Worm (Caenorhabditis elegans) whole organism, young adult: Measurements from ENCODE around the gene sri-24.

ENCODE experiments used
- B0019.2 ChIP-seq: fragments of 200-800 bp; sonication (Bioruptor generic); conservative IDR thresholded peaks from 2 replicates; pipeline ENCODE4 v1.3.6; 2022; ENCODE audit warnings: missing genetic modification reagents, missing genetic modification characterization, missing compliant biosample characterization
- B0035.1 ChIP-seq: sonication (generic microtip); optimal IDR thresholded peaks from 2 replicates; lab custom pipeline; 2016; ENCODE audit warnings: missing genetic modification characterization, mild to moderate bottlenecking, missing compliant biosample characterization, missing genotype, missing genetic modification reagents
- B0336.3 ChIP-seq: fragments of 200-800 bp; sonication (Bioruptor generic); IDR thresholded peaks from 2 replicates; pipeline ENCODE4 v1.3.6; 2022; ENCODE audit warnings: missing genetic modification characterization, missing compliant biosample characterization
- C06A6.2 ChIP-seq: fragments of 200-800 bp; sonication (Bioruptor generic); conservative IDR thresholded peaks from 2 replicates; pipeline ENCODE4 v1.3.6; 2022; ENCODE audit warnings: missing genetic modification characterization, missing compliant biosample characterization
- C17E4.6 ChIP-seq: fragments of 200-800 bp; sonication (Bioruptor generic); IDR thresholded peaks from 2 replicates; pipeline ENCODE4 v1.3.6; 2022; ENCODE audit warnings: missing genetic modification reagents, missing genetic modification characterization, missing compliant biosample characterization
- D2030.7 ChIP-seq: fragments of 200-800 bp; sonication (Bioruptor generic); IDR thresholded peaks from 2 replicates; pipeline ENCODE4 v1.3.6; 2022; ENCODE audit warnings: missing genetic modification reagents, missing genetic modification characterization, missing compliant biosample characterization
- F10E7.11 ChIP-seq: sonication (generic microtip); optimal IDR thresholded peaks from 2 replicates; lab custom pipeline; 2017; ENCODE audit warnings: mild to moderate bottlenecking, missing genetic modification characterization, moderate library complexity, missing compliant biosample characterization
- F23B12.7 ChIP-seq: sonication (generic microtip); optimal IDR thresholded peaks from 2 replicates; lab custom pipeline; 2017; ENCODE audit warnings: missing genetic modification characterization, mild to moderate bottlenecking, missing compliant biosample characterization, antibody characterized with exemption, moderate library complexity; ENCODE audit not compliant: insufficient read depth
- F33H1.4 ChIP-seq: fragments of 200-800 bp; sonication (Bioruptor generic); IDR thresholded peaks from 2 replicates; pipeline ENCODE4 v1.3.6; 2022; ENCODE audit warnings: missing genetic modification reagents, missing genetic modification characterization, missing compliant biosample characterization
- F37B4.10 ChIP-seq: fragments of 200-800 bp; sonication (Bioruptor generic); IDR thresholded peaks from 2 replicates; pipeline ENCODE4 v1.3.6; 2022; ENCODE audit warnings: missing genetic modification characterization, missing compliant biosample characterization
- F57A8.1 ChIP-seq: fragments of 200-800 bp; sonication (Bioruptor generic); optimal IDR thresholded peaks from 2 replicates; lab custom pipeline; 2018; ENCODE audit warnings: mild to moderate bottlenecking, missing genetic modification characterization, moderate library complexity, missing compliant biosample characterization
- Y53G8AR.9 ChIP-seq: fragments of 200-800 bp; sonication (Bioruptor generic); conservative IDR thresholded peaks from 2 replicates; pipeline ENCODE4 v1.3.6; 2022; ENCODE audit warnings: missing genetic modification reagents, missing genetic modification characterization, missing compliant biosample characterization
- Y67H2A.10 ChIP-seq: fragments of 200-800 bp; sonication (Bioruptor generic); conservative IDR thresholded peaks from 2 replicates; pipeline ENCODE4 v1.3.6; 2022; ENCODE audit warnings: missing genetic modification reagents, missing genetic modification characterization, missing compliant biosample characterization
- Y95B8A.8 ChIP-seq: fragments of 200-800 bp; sonication (Bioruptor generic); IDR thresholded peaks from 2 replicates; pipeline ENCODE4 v1.3.6; 2022; ENCODE audit warnings: missing genetic modification reagents, missing genetic modification characterization, missing compliant biosample characterization
- ZK185.1 ChIP-seq: sonication (generic microtip); optimal IDR thresholded peaks from 2 replicates; lab custom pipeline; 2016; ENCODE audit warnings: mild to moderate bottlenecking, missing genetic modification characterization, missing compliant biosample characterization; ENCODE audit not compliant: poor library complexity, severe bottlenecking
- atf-7 ChIP-seq: sonication (generic microtip); optimal IDR thresholded peaks from 2 replicates; lab custom pipeline; 2017; ENCODE audit warnings: mild to moderate bottlenecking, missing genetic modification characterization, missing compliant biosample characterization
- attf-3 ChIP-seq: fragments of 200-800 bp; sonication (Bioruptor generic); conservative IDR thresholded peaks from 2 replicates; pipeline ENCODE4 v1.3.6; 2022; ENCODE audit warnings: missing genetic modification reagents, missing genetic modification characterization, missing compliant biosample characterization
- bed-2 ChIP-seq: fragments of 200-800 bp; sonication (Bioruptor generic); IDR thresholded peaks from 2 replicates; pipeline ENCODE4 v1.3.6; 2022; ENCODE audit warnings: missing genetic modification reagents, missing genetic modification characterization, missing compliant biosample characterization
- ccch-3 ChIP-seq: fragments of 200-800 bp; sonication (Bioruptor generic); optimal IDR thresholded peaks from 2 replicates; lab custom pipeline; 2018; ENCODE audit warnings: mild to moderate bottlenecking, missing genetic modification characterization, missing compliant biosample characterization
- cebp-1 ChIP-seq, 2 experiments: fragments of 200-800 bp in 1 of 2; sonication (Bioruptor generic) in 1 of 2; sonication (generic microtip) in 1 of 2; IDR thresholded peaks in 1 of 2; optimal IDR thresholded peaks in 1 of 2; 2 replicates each; pipeline versions ENCODE4 v1.3.6 to Lab custom; 2017 to 2022; ENCODE audit warnings: missing compliant biosample characterization in 2 of 2, missing genetic modification characterization in 2 of 2, mild to moderate bottlenecking in 1 of 2, missing genetic modification reagents in 1 of 2, moderate library complexity in 1 of 2
- ceh-27 ChIP-seq: fragments of 200-800 bp; sonication (Bioruptor generic); optimal IDR thresholded peaks from 2 replicates; lab custom pipeline; 2018; ENCODE audit warnings: mild to moderate bottlenecking, missing genetic modification characterization, moderate library complexity, missing compliant biosample characterization
- ceh-40 ChIP-seq: fragments of 200-800 bp; sonication (Bioruptor generic); IDR thresholded peaks from 2 replicates; pipeline ENCODE4 v1.3.6; 2022; ENCODE audit warnings: missing genetic modification characterization, missing compliant biosample characterization
- ceh-58 ChIP-seq: fragments of 200-800 bp; sonication (Bioruptor generic); IDR thresholded peaks from 2 replicates; pipeline ENCODE4 v1.3.6; 2022; ENCODE audit warnings: missing genetic modification characterization, missing compliant biosample characterization
- dpff-1 ChIP-seq: sonication (generic microtip); optimal IDR thresholded peaks from 2 replicates; lab custom pipeline; 2017; ENCODE audit warnings: mild to moderate bottlenecking, missing genetic modification characterization, missing compliant biosample characterization
- efl-1 ChIP-seq: fragments of 150-350 bp; optimal IDR thresholded peaks from 2 replicates; lab custom pipeline; 2014; ENCODE audit warnings: missing biosample characterization, missing genetic modification reagents, missing genetic modification characterization
- egl-18 ChIP-seq: fragments of 200-800 bp; sonication (Bioruptor generic); IDR thresholded peaks from 2 replicates; pipeline ENCODE4 v1.3.6; 2022; ENCODE audit warnings: missing genetic modification reagents, missing genetic modification characterization, missing compliant biosample characterization
- ets-4 ChIP-seq: fragments of 200-800 bp; sonication (Bioruptor generic); optimal IDR thresholded peaks from 2 replicates; lab custom pipeline; 2018; ENCODE audit warnings: mild to moderate bottlenecking, missing genetic modification characterization, missing compliant biosample characterization
- hmg-1.2 ChIP-seq: fragments of 200-800 bp; sonication (Bioruptor generic); IDR thresholded peaks from 2 replicates; pipeline ENCODE4 v1.3.6; 2022; ENCODE audit warnings: missing genetic modification reagents, missing genetic modification characterization, missing compliant biosample characterization
- lag-1 ChIP-seq: fragments of 200-800 bp; sonication (Bioruptor generic); IDR thresholded peaks from 2 replicates; pipeline ENCODE4 v1.3.6; 2022; ENCODE audit warnings: missing genetic modification reagents, missing genetic modification characterization, missing compliant biosample characterization
- lin-35 ChIP-seq, 3 experiments: fragments of 150-350 bp in 2 of 3; sonication (generic microtip) in 1 of 3; optimal IDR thresholded peaks; 2 replicates each; lab custom pipeline; 2014 to 2018; ENCODE audit warnings: missing biosample characterization in 3 of 3, missing genetic modification characterization in 3 of 3, missing genetic modification reagents in 3 of 3
- lsl-1 ChIP-seq: fragments of 200-800 bp; sonication (Bioruptor generic); optimal IDR thresholded peaks from 2 replicates; lab custom pipeline; 2018; ENCODE audit warnings: mild to moderate bottlenecking, missing genetic modification characterization, moderate library complexity, missing compliant biosample characterization
- lsy-27 ChIP-seq: sonication (generic microtip); optimal IDR thresholded peaks from 2 replicates; lab custom pipeline; 2017; ENCODE audit warnings: missing genetic modification characterization, mild to moderate bottlenecking, missing compliant biosample characterization, antibody characterized with exemption, missing genotype, borderline replicate concordance; ENCODE audit not compliant: insufficient read depth
- madf-10 ChIP-seq: sonication (generic microtip); optimal IDR thresholded peaks from 2 replicates; lab custom pipeline; 2016; ENCODE audit warnings: mild to moderate bottlenecking, missing genetic modification characterization, missing compliant biosample characterization
- madf-3 ChIP-seq: fragments of 200-800 bp; sonication (Bioruptor generic); IDR thresholded peaks from 2 replicates; pipeline ENCODE4 v1.3.6; 2022; ENCODE audit warnings: missing genetic modification reagents, missing genetic modification characterization, missing compliant biosample characterization
- mes-4 ChIP-seq: sonication (generic microtip); optimal IDR thresholded peaks from 2 replicates; lab custom pipeline; 2016; ENCODE audit warnings: missing genotype, missing genetic modification characterization, missing compliant biosample characterization
- nfya-2 ChIP-seq: fragments of 200-800 bp; sonication (Bioruptor generic); IDR thresholded peaks from 2 replicates; pipeline ENCODE4 v1.3.6; 2022; ENCODE audit warnings: missing genetic modification reagents, missing genetic modification characterization, missing compliant biosample characterization
- nhr-120 ChIP-seq: fragments of 200-800 bp; sonication (Bioruptor generic); IDR thresholded peaks from 2 replicates; pipeline ENCODE4 v1.3.6; 2022; ENCODE audit warnings: missing genetic modification characterization, missing compliant biosample characterization
- nhr-179 ChIP-seq: sonication (generic microtip); optimal IDR thresholded peaks from 2 replicates; lab custom pipeline; 2016; ENCODE audit warnings: mild to moderate bottlenecking, missing genetic modification characterization, missing compliant biosample characterization
- nhr-90 ChIP-seq: sonication (generic microtip); optimal IDR thresholded peaks from 2 replicates; lab custom pipeline; 2016; ENCODE audit warnings: missing genotype, mild to moderate bottlenecking, missing genetic modification characterization, missing compliant biosample characterization
- pha-4 ChIP-seq: fragments of 150-350 bp; sonication (generic microtip); optimal IDR thresholded peaks from 2 replicates; lab custom pipeline; 2014; ENCODE audit warnings: missing biosample characterization, missing genetic modification reagents, missing genetic modification characterization
- somi-1 ChIP-seq: fragments of 200-800 bp; sonication (Bioruptor generic); optimal IDR thresholded peaks from 2 replicates; lab custom pipeline; 2018; ENCODE audit warnings: mild to moderate bottlenecking, missing genetic modification characterization, missing compliant biosample characterization
- ztf-18 ChIP-seq: sonication (generic microtip); optimal IDR thresholded peaks from 2 replicates; lab custom pipeline; 2016; ENCODE audit warnings: missing genotype, mild to moderate bottlenecking, missing genetic modification characterization, missing compliant biosample characterization
- ztf-25 ChIP-seq: fragments of 200-800 bp; sonication (Bioruptor generic); IDR thresholded peaks from 2 replicates; pipeline ENCODE4 v1.3.6; 2022; ENCODE audit warnings: missing genetic modification reagents, missing genetic modification characterization, missing compliant biosample characterization
- ztf-28 ChIP-seq: fragments of 200-800 bp; sonication (Bioruptor generic); IDR thresholded peaks from 2 replicates; pipeline ENCODE4 v1.3.6; 2022; ENCODE audit warnings: missing genetic modification reagents, missing genetic modification characterization, missing compliant biosample characterization
- ztf-6 ChIP-seq: fragments of 200-800 bp; sonication (Bioruptor generic); IDR thresholded peaks from 2 replicates; pipeline ENCODE4 v1.3.6; 2022; ENCODE audit warnings: missing genetic modification reagents, missing genetic modification characterization, missing compliant biosample characterization

The sri-24 gene

ce11 chrV:15187083-15188057 lies 24.6 kb upstream of the sri-24 start, which contains the start of the genes cyn-7 and bath-36:
TSS of gene cyn-7 (minus strand) at chrV:15187378.
TSS of gene bath-36 (plus strand) at chrV:15187888.
- TF ChIP-seq lag-1 (GFP tag; lab: Robert Waterston, UW) (no peak), ztf-6 (GFP tag; lab: Robert Waterston, UW) (no peak), F57A8.1 (no peak), C17E4.6 (GFP tag; lab: Robert Waterston, UW) (0 out of 2 replicates have a peak, but pooled peaks have one; percentile 26), lsl-1 (GFP tag; lab: Kevin White, UChicago) (peak; percentile 49), cebp-1 (GFP tag; IDR thresholded peaks at IDR 0.05; lab: Robert Waterston, UW) (no peak; the same call in 1 of the 2 replicates), cebp-1 (tag; optimal IDR thresholded peaks at IDR 0.05; lab: Kevin White, UChicago) (peak; percentile 61), B0035.1 (tag; lab: Kevin White, UChicago) (no peak), ZK185.1 (tag; lab: Kevin White, UChicago) (peak; percentile 72), D2030.7 (peak; percentile 62; the same call in 1 of the 2 replicates), ceh-58 (GFP tag; lab: Robert Waterston, UW) (no peak), ztf-25 (no peak), efl-1 (peak; percentile 73), atf-7 (tag; lab: Kevin White, UChicago) (peak; percentile 28), ztf-18 (tag; lab: Kevin White, UChicago) (no peak), ceh-40 (no peak), ceh-27 (GFP tag; lab: Kevin White, UChicago) (no peak), Y95B8A.8 (GFP tag; lab: Robert Waterston, UW) (0 out of 2 replicates have a peak, but pooled peaks have one; percentile 26), lsy-27 (tag; lab: Kevin White, UChicago) (no peak), F10E7.11 (tag; lab: Kevin White, UChicago) (no peak), C06A6.2 (0 out of 2 replicates have a peak, but pooled peaks have one; percentile 31), madf-10 (tag; lab: Kevin White, UChicago) (peak; percentile 8), ztf-28 (GFP tag; lab: Robert Waterston, UW) (no peak), lin-35 (GFP tag; optimal IDR thresholded peaks at IDR 0.05; lab: Kevin White, UChicago) (peak in 1 of 3 experiments; percentile 66), attf-3 (GFP tag; lab: Robert Waterston, UW) (no peak; the same call in 1 of the 2 replicates), mes-4 (no peak), madf-3 (GFP tag; lab: Robert Waterston, UW) (0 out of 2 replicates have a peak, but pooled peaks have one; percentile 63), F33H1.4 (GFP tag; lab: Robert Waterston, UW) (peak; percentile 56), hmg-1.2 (GFP tag; lab: Robert Waterston, UW) (peak; percentile 33), nhr-90 (tag; lab: Kevin White, UChicago) (no peak), egl-18 (GFP tag; lab: Robert Waterston, UW) (no peak), F37B4.10 (GFP tag; lab: Robert Waterston, UW) (no peak), pha-4 (tag; lab: Kevin White, UChicago) (peak; percentile 36), nhr-179 (tag; lab: Kevin White, UChicago) (no peak), somi-1 (GFP tag; lab: Kevin White, UChicago) (no peak), Y53G8AR.9 (GFP tag; lab: Robert Waterston, UW) (0 out of 2 replicates have a peak, but pooled peaks have one; percentile 7), ets-4 (GFP tag; lab: Kevin White, UChicago) (peak; percentile 10), bed-2 (no peak), Y67H2A.10 (GFP tag; lab: Robert Waterston, UW) (0 out of 2 replicates have a peak, but pooled peaks have one; percentile 29), nfya-2 (GFP tag; lab: Robert Waterston, UW) (no peak), B0336.3 (GFP tag; lab: Robert Waterston, UW) (peak; percentile 55; the same call in 1 of the 2 replicates), ccch-3 (GFP tag; lab: Kevin White, UChicago) (no peak), nhr-120 (GFP tag; lab: Robert Waterston, UW) (no peak), dpff-1 (no peak), F23B12.7 (tag; lab: Kevin White, UChicago) (peak; percentile 67), B0019.2 (GFP tag; lab: Robert Waterston, UW) (0 out of 2 replicates have a peak, but pooled peaks have one; percentile 25)
